Fruit fly (Drosophila melanogaster): ENCODE measurements around the gene CG14969.

The CG14969 gene

DNA sequence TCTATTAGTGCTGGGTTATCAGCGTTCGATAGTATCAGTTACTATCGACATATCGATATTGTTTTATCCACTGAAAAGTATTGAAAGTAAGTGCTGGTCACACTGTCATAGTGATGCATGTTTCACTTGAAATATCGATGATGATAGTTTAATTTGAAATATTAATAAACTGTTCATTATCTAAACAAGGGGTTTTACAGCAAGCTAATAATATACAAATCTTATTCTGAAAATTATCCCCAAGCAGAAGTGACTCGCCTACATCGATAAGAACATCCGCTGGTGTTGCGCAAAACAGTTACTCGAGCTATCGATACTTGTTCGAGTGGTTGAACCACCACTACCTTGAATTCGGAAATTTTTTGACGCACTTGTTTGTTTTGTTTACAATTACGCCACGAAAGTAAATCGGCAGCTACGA lies 15.5 kb downstream of the CG14969 start, which contains the start of the genes PIG-C, CG12016 and Dpm2 (continued):
- TF ChIP-seq Sry-δ (GFP tag; optimal IDR thresholded peaks at IDR 0.05), result peak; percentile 99
- TF ChIP-seq CG34376 (GFP tag; optimal IDR thresholded peaks at IDR 0.05), result peak; percentile 53
- TF ChIP-seq CG12071 (GFP tag; optimal IDR thresholded peaks at IDR 0.05), result no peak
- TF ChIP-seq CG2712 (tag; optimal IDR thresholded peaks at IDR 0.05), result peak; percentile 81
- TF ChIP-seq wor (GFP tag; IDR thresholded peaks at IDR 0.05), result no peak
- peak; percentile 57 for TF ChIP-seq Dad (GFP tag; optimal IDR thresholded peaks at IDR 0.05)
- peak; percentile 62 for TF ChIP-seq kay (GFP tag; optimal IDR thresholded peaks at IDR 0.05)
- TF ChIP-seq CG4854 (GFP tag; optimal IDR thresholded peaks at IDR 0.05), result peak; percentile 52
- peak; percentile 65 for TF ChIP-seq dm (GFP tag; optimal IDR thresholded peaks at IDR 0.05)
- peak; percentile 81 for TF ChIP-seq slbo (GFP tag; IDR thresholded peaks at IDR 0.05)
- no peak for TF ChIP-seq CG31365 (tag; optimal IDR thresholded peaks at IDR 0.05)
- TF ChIP-seq dmrt11E (tag; optimal IDR thresholded peaks at IDR 0.05), result peak; percentile 43
- TF ChIP-seq chif (GFP tag; optimal IDR thresholded peaks at IDR 0.05), result peak; percentile 64 to 68
- TF ChIP-seq fd3F (GFP tag; optimal IDR thresholded peaks at IDR 0.05), result peak; percentile 12
- TF ChIP-seq HLH4C (GFP tag; IDR thresholded peaks at IDR 0.05; ENCODE audit: partially characterized antibody), result peak; percentile 95
- no peak for TF ChIP-seq CG10321 (GFP tag; IDR thresholded peaks at IDR 0.05)
- no peak for TF ChIP-seq cwo (GFP tag; optimal IDR thresholded peaks at IDR 0.05)
- TF ChIP-seq CG11247 (GFP tag; IDR thresholded peaks at IDR 0.05), result peak; percentile 70
- peak; percentile 50; the same call in 1 of the 2 replicates for TF ChIP-seq CG14014 (GFP tag; IDR thresholded peaks at IDR 0.05)
- TF ChIP-seq CG14710 (tag; optimal IDR thresholded peaks at IDR 0.05), result peak; percentile 88
- TF ChIP-seq Eip74EF (GFP tag; optimal IDR thresholded peaks at IDR 0.05), result no peak
- TF ChIP-seq CG17186 (GFP tag; optimal IDR thresholded peaks at IDR 0.05), result peak; percentile 81
- TF ChIP-seq cad (GFP tag; optimal IDR thresholded peaks at IDR 0.05), result no peak
- peak; percentile 58 for TF ChIP-seq Elba2 (GFP tag; optimal IDR thresholded peaks at IDR 0.05)
- TF ChIP-seq CG13894 (tag; optimal IDR thresholded peaks at IDR 0.05), result no peak
- peak; percentile 90 for TF ChIP-seq Dref (GFP tag; IDR thresholded peaks at IDR 0.05)
- TF ChIP-seq vvl (GFP tag; IDR thresholded peaks at IDR 0.05), result peak; percentile 61
- TF ChIP-seq wdn (GFP tag; IDR thresholded peaks at IDR 0.05), result peak; percentile 52; the same call in 1 of the 2 replicates
- TF ChIP-seq CG13296 (GFP tag; optimal IDR thresholded peaks at IDR 0.05), result peak; percentile 47
- peak; percentile 45 for TF ChIP-seq mirr (GFP tag; optimal IDR thresholded peaks at IDR 0.05)
- peak; percentile 16 for TF ChIP-seq CG3407 (GFP tag; optimal IDR thresholded peaks at IDR 0.05)
- no peak for TF ChIP-seq Stat92E (GFP tag; optimal IDR thresholded peaks at IDR 0.05)
- TF ChIP-seq Oaz (GFP tag; IDR thresholded peaks at IDR 0.05), result peak; percentile 47; the same call in 1 of the 2 replicates
- TF ChIP-seq CG7372 (GFP tag; IDR thresholded peaks at IDR 0.05), result peak; percentile 65
- TF ChIP-seq CG34224 (GFP tag; IDR thresholded peaks at IDR 0.05; ENCODE audit: partially characterized antibody), result peak; percentile 94
- 0 out of 2 replicates have a peak, but pooled peaks have one; percentile 28 for TF ChIP-seq CG17328 (GFP tag; IDR thresholded peaks at IDR 0.05)
- peak; percentile 84 for TF ChIP-seq CG12391 (tag; optimal IDR thresholded peaks at IDR 0.05)
- peak; percentile 92 for TF ChIP-seq CG9932 (GFP tag; IDR thresholded peaks at IDR 0.05)
- TF ChIP-seq CG7987 (GFP tag; optimal IDR thresholded peaks at IDR 0.05), result peak; percentile 23
- TF ChIP-seq tio (GFP tag; optimal IDR thresholded peaks at IDR 0.05), result no peak
- TF ChIP-seq CG11093 (GFP tag; IDR thresholded peaks at IDR 0.05), result 0 out of 3 replicates have a peak, but pooled peaks have one; percentile 20
- TF ChIP-seq CG9727 (GFP tag; optimal IDR thresholded peaks at IDR 0.05), result peak; percentile 50
- TF ChIP-seq NC2α (GFP tag; optimal IDR thresholded peaks at IDR 0.05), result peak; percentile 39
- TF ChIP-seq shn (GFP tag; optimal IDR thresholded peaks at IDR 0.05), result peak; percentile 81
- TF ChIP-seq tgo (GFP tag; IDR thresholded peaks at IDR 0.05), result peak; percentile 65; the same call in 2 of the 3 replicates
- no peak for TF ChIP-seq fru (optimal IDR thresholded peaks at IDR 0.05)
- TF ChIP-seq CG18764 (GFP tag; optimal IDR thresholded peaks at IDR 0.05), result peak; percentile 36
- TF ChIP-seq mld (GFP tag; IDR thresholded peaks at IDR 0.05; ENCODE audit: partially characterized antibody), result peak; percentile 79; the same call in 2 of the 3 replicates
- TF ChIP-seq Oli (tag; optimal IDR thresholded peaks at IDR 0.05), result peak; percentile 28
- TF ChIP-seq sisA (GFP tag; IDR thresholded peaks at IDR 0.05), result peak; percentile 71
